Fruit fly (Drosophila melanogaster) whole organism: ENCODE results near the gene MBD-like.

Experiments
- CG8478 ChIP-seq: fragments of >200 bp; optimal IDR thresholded peaks from 2 replicates; lab custom pipeline; 2018; ENCODE audit warnings: inconsistent platforms
- Dll ChIP-seq: fragments of >200 bp; optimal IDR thresholded peaks from 2 replicates; lab custom pipeline; 2017
- pan ChIP-seq: fragments of >200 bp; optimal IDR thresholded peaks from 2 replicates; lab custom pipeline; 2017

- TF ChIP-seq Dll (lab: Kevin White, UChicago) (no peak), pan (lab: Kevin White, UChicago) (no peak), CG8478 (lab: Kevin White, UChicago) (no peak)
These were observed 34.1 kb downstream of the MBD-like start for dm6 chr3R:9593408-9594250.
